Worm (Caenorhabditis elegans) whole organism, L4/young adult: ENCODE results near the gene C39B10.7.

Experiments used
- W03F9.2 ChIP-seq: fragments of 150-350 bp; optimal IDR thresholded peaks from 2 replicates; lab custom pipeline; 2014; ENCODE audit warnings: missing biosample characterization, missing genetic modification characterization
- him-1 ChIP-seq: sonication (generic microtip); optimal IDR thresholded peaks from 2 replicates; lab custom pipeline; 2016; ENCODE audit warnings: missing genotype, missing genetic modification reagents, missing genetic modification characterization, missing compliant biosample characterization

ce11 chrX:10430866-10431265 lies 45.8 kb upstream of the C39B10.7 start:
- no peak for TF ChIP-seq him-1
- no peak for TF ChIP-seq W03F9.2 (tag; lab: Kevin White, UChicago)
